Worm (Caenorhabditis elegans) whole organism, midembryonic: ENCODE measurements around the gene C25F9.5.

Source experiments
- T22C8.4 ChIP-seq: fragments of 200-800 bp; sonication (Bioruptor generic); IDR thresholded peaks from 2 replicates; pipeline ENCODE4 v1.3.6; 2022; ENCODE audit warnings: missing genetic modification characterization, missing compliant biosample characterization
- cog-1 ChIP-seq: sonication (generic microtip); optimal IDR thresholded peaks from 2 replicates; lab custom pipeline; 2016; ENCODE audit warnings: missing genetic modification characterization, missing compliant biosample characterization
- flt-1 ChIP-seq: fragments of 200-800 bp; sonication (Bioruptor generic); IDR thresholded peaks from 2 replicates; pipeline ENCODE4 v1.3.6; 2022; ENCODE audit warnings: missing genetic modification characterization, missing compliant biosample characterization
- klf-2 ChIP-seq: fragments of 200-800 bp; sonication (Bioruptor generic); conservative IDR thresholded peaks from 2 replicates; pipeline ENCODE4 v1.3.6; 2022; ENCODE audit warnings: missing genetic modification reagents, missing genetic modification characterization, missing compliant biosample characterization
- med-1 ChIP-seq: sonication (generic microtip); optimal IDR thresholded peaks from 2 replicates; lab custom pipeline; 2017; ENCODE audit warnings: missing genetic modification characterization, mild to moderate bottlenecking, missing compliant biosample characterization, antibody characterized with exemption, missing genetic modification reagents; ENCODE audit not compliant: insufficient read depth
- ref-1 ChIP-seq: fragments of 200-800 bp; sonication (Bioruptor generic); conservative IDR thresholded peaks from 2 replicates; pipeline ENCODE4 v1.3.6; 2022; ENCODE audit warnings: missing genetic modification reagents, missing genetic modification characterization, missing compliant biosample characterization
- tab-1 ChIP-seq: fragments of 200-800 bp; sonication (Bioruptor generic); IDR thresholded peaks from 2 replicates; pipeline ENCODE4 v1.3.6; 2022; ENCODE audit warnings: missing genetic modification characterization, missing compliant biosample characterization
- ztf-23 ChIP-seq: fragments of 200-800 bp; sonication (Bioruptor generic); IDR thresholded peaks from 2 replicates; pipeline ENCODE4 v1.3.6; 2022; ENCODE audit warnings: missing genetic modification reagents, missing genetic modification characterization, missing compliant biosample characterization
- ztf-29 ChIP-seq: fragments of 200-800 bp; sonication (Bioruptor generic); IDR thresholded peaks from 2 replicates; pipeline ENCODE4 v1.3.6; 2022; ENCODE audit warnings: missing genetic modification reagents, missing genetic modification characterization, missing compliant biosample characterization

- no peak for TF ChIP-seq T22C8.4
- TF ChIP-seq klf-2 (GFP tag; lab: Robert Waterston, UW): no peak
- TF ChIP-seq med-1 (GFP tag; lab: Kevin White, UChicago): no peak
- no peak for TF ChIP-seq cog-1 (tag; lab: Kevin White, UChicago)
- TF ChIP-seq tab-1 (GFP tag; lab: Robert Waterston, UW): no peak
- TF ChIP-seq flt-1 (GFP tag; lab: Robert Waterston, UW): no peak
- TF ChIP-seq ref-1 (GFP tag; lab: Robert Waterston, UW): no peak
- TF ChIP-seq ztf-23 (GFP tag; lab: Robert Waterston, UW): no peak
- TF ChIP-seq ztf-29 (GFP tag; lab: Robert Waterston, UW): no peak
These were observed 18.3 kb upstream of the C25F9.5 start for ce11 chrV:19428936-19429335.
